Fruit fly (Drosophila melanogaster) whole organism, prepupa: ENCODE data around the gene Ing5.

Experiments used
- Blimp-1 ChIP-seq: fragments of 200-800 bp; sonication (Bioruptor generic); optimal IDR thresholded peaks from 3 replicates; lab custom pipeline; 2017; ENCODE audit warnings: missing biosample characterization, missing genetic modification characterization, mild to moderate bottlenecking, moderate library complexity, missing genetic modification reagents
- CG10631 ChIP-seq: fragments of 200-800 bp; sonication (Bioruptor generic); optimal IDR thresholded peaks from 2 replicates; lab custom pipeline; 2016; ENCODE audit warnings: missing biosample characterization, missing genetic modification characterization
- CG11294 ChIP-seq: fragments of 200-800 bp; sonication (Bioruptor generic); IDR thresholded peaks from 2 replicates; pipeline ENCODE4 v1.3.6; 2022; ENCODE audit warnings: missing biosample characterization, missing genetic modification characterization
- CG11902 ChIP-seq: fragments of 200-800 bp; sonication (Bioruptor generic); optimal IDR thresholded peaks from 3 replicates; lab custom pipeline; 2016; ENCODE audit warnings: missing biosample characterization, missing genetic modification characterization
- CG32006 ChIP-seq: fragments of 200-800 bp; sonication (Bioruptor generic); optimal IDR thresholded peaks from 3 replicates; lab custom pipeline; 2017; ENCODE audit warnings: missing biosample characterization, mild to moderate bottlenecking, missing genetic modification characterization
- CG9139 ChIP-seq: fragments of 200-800 bp; sonication (Bioruptor generic); optimal IDR thresholded peaks from 3 replicates; lab custom pipeline; 2017; ENCODE audit warnings: missing biosample characterization, mild to moderate bottlenecking, missing genetic modification characterization
- Eip78C ChIP-seq: fragments of 200-800 bp; sonication (Bioruptor generic); peaks from one replicate; lab custom pipeline; 2016; ENCODE audit warnings: missing biosample characterization, missing genetic modification characterization
- Eip93F ChIP-seq: fragments of 200-800 bp; sonication (Bioruptor generic); optimal IDR thresholded peaks from 2 replicates; lab custom pipeline; 2016; ENCODE audit warnings: missing biosample characterization, mild to moderate bottlenecking, missing genetic modification characterization
- Ets96B ChIP-seq: fragments of 200-800 bp; optimal IDR thresholded peaks from 2 replicates; lab custom pipeline; 2019; ENCODE audit warnings: missing biosample characterization, mild to moderate bottlenecking, missing genetic modification characterization, moderate library complexity
- achi ChIP-seq: fragments of 200-800 bp; sonication (Bioruptor generic); optimal IDR thresholded peaks from 3 replicates; lab custom pipeline; 2016; ENCODE audit warnings: missing biosample characterization, missing genetic modification characterization
- eg ChIP-seq: fragments of 200-800 bp; sonication (Bioruptor generic); IDR thresholded peaks from 3 replicates; pipeline ENCODE4 v1.3.6; 2022; ENCODE audit warnings: missing biosample characterization, missing genetic modification characterization
- fkh ChIP-seq: fragments of 200-800 bp; sonication (Bioruptor generic); optimal IDR thresholded peaks from 3 replicates; lab custom pipeline; 2017; ENCODE audit warnings: missing biosample characterization, mild to moderate bottlenecking, missing genetic modification characterization, moderate library complexity
- pdm3 ChIP-seq: fragments of 200-800 bp; sonication (Bioruptor generic); optimal IDR thresholded peaks from 3 replicates; lab custom pipeline; 2016; ENCODE audit warnings: missing biosample characterization, missing genetic modification characterization
- svp ChIP-seq: fragments of 200-800 bp; sonication (Bioruptor generic); peaks from one replicate; lab custom pipeline; 2016; ENCODE audit warnings: missing biosample characterization, missing genetic modification characterization

The Ing5 gene

dm6 chr2L:13354580-13355347 lies 32.3 kb downstream of the Ing5 start, which contains the start of gene CG9395:
TSS of gene CG9395 (minus strand) at chr2L:13355073.
- TF ChIP-seq svp (GFP tag; lab: Kevin White, UChicago) = no peak
- TF ChIP-seq eg (GFP tag; lab: Robert Waterston, UW) = no peak
- TF ChIP-seq CG11294 (GFP tag; lab: Robert Waterston, UW) = no peak
- TF ChIP-seq pdm3 (GFP tag; lab: Kevin White, UChicago) = no peak
- TF ChIP-seq achi (GFP tag; lab: Kevin White, UChicago) = no peak
- no peak for TF ChIP-seq fkh (GFP tag; lab: Kevin White, UChicago)
- no peak for TF ChIP-seq Eip93F (GFP tag; lab: Kevin White, UChicago)
- no peak for TF ChIP-seq Blimp-1 (GFP tag; lab: Kevin White, UChicago)

dm6 chr2L:13349237-13349902 lies 37.7 kb downstream of the Ing5 start:
- TF ChIP-seq Eip78C (GFP tag; lab: Kevin White, UChicago) = peak; percentile 73
- TF ChIP-seq Ets96B = no peak
- no peak for TF ChIP-seq svp (GFP tag; lab: Kevin White, UChicago)

- TF ChIP-seq CG10631 (GFP tag; lab: Kevin White, UChicago) = no peak
- no peak for TF ChIP-seq CG32006 (GFP tag; lab: Kevin White, UChicago)
- no peak for TF ChIP-seq CG11294 (GFP tag; lab: Robert Waterston, UW)
- TF ChIP-seq CG9139 (GFP tag; lab: Kevin White, UChicago) = no peak
- TF ChIP-seq CG11902 (GFP tag; lab: Kevin White, UChicago) = no peak
Measured at dm6 chr2L:13347473-13347872, 39.6 kb downstream of the Ing5 start, which contains the start of gene CG16826. TSS of gene CG16826 (plus strand) at chr2L:13347773.
